Fruit fly (Drosophila melanogaster) whole organism, adult: Measurements from ENCODE around the gene CG32240.

Experiments used
- CG14711 ChIP-seq: fragments of 200-800 bp; sonication (Bioruptor generic); optimal IDR thresholded peaks from 2 replicates; lab custom pipeline; 2018; ENCODE audit warnings: missing biosample characterization, mild to moderate bottlenecking, missing genetic modification characterization, moderate library complexity
- CG5204 ChIP-seq: fragments of 200-800 bp; sonication (Bioruptor generic); optimal IDR thresholded peaks from 2 replicates; lab custom pipeline; 2016; ENCODE audit warnings: missing biosample characterization, missing genetic modification characterization
- CG7101 ChIP-seq: fragments of 200-800 bp; sonication (Bioruptor generic); optimal IDR thresholded peaks from 2 replicates; lab custom pipeline; 2018; ENCODE audit warnings: missing biosample characterization, mild to moderate bottlenecking, missing genetic modification characterization, moderate library complexity
- kay ChIP-seq: fragments of 200-800 bp; sonication (Bioruptor generic); peaks from one replicate; lab custom pipeline; 2016; ENCODE audit warnings: missing biosample characterization, missing genetic modification characterization, borderline replicate concordance
- toe ChIP-seq: fragments of 200-800 bp; sonication (Bioruptor generic); optimal IDR thresholded peaks from 2 replicates; lab custom pipeline; 2016; ENCODE audit warnings: missing biosample characterization, missing genetic modification characterization

dm6 chr3L:4426581-4426980, 45.2 kb upstream of the CG32240 start:
- TF ChIP-seq CG7101 (tag; lab: Kevin White, UChicago) = no peak
- no peak for TF ChIP-seq CG14711 (tag; lab: Kevin White, UChicago)
- TF ChIP-seq toe (GFP tag; lab: Kevin White, UChicago) = no peak
- TF ChIP-seq kay = no peak
- no peak for TF ChIP-seq CG5204 (GFP tag; lab: Kevin White, UChicago)
